Worm (Caenorhabditis elegans) whole organism, mixed stage, embryonic: ENCODE data around the gene T04F8.2.
A peak's percentile ranks its signal among the peaks of the same experiment; 100 is the strongest.

Experiments
- bed-3 ChIP-seq: fragments of 200-800 bp; sonication (Bioruptor generic); optimal IDR thresholded peaks from 3 replicates; lab custom pipeline; 2018; ENCODE audit warnings: mild to moderate bottlenecking, missing genetic modification characterization, moderate library complexity, missing compliant biosample characterization
- blmp-1 ChIP-seq: fragments of 150-350 bp; optimal IDR thresholded peaks from 2 replicates; lab custom pipeline; 2014; ENCODE audit warnings: missing biosample characterization, missing genetic modification characterization
- ceh-43 ChIP-seq: fragments of 200-800 bp; sonication (Bioruptor generic); optimal IDR thresholded peaks from 2 replicates; lab custom pipeline; 2018; ENCODE audit warnings: mild to moderate bottlenecking, missing genetic modification characterization, moderate library complexity, missing compliant biosample characterization
- ces-1 ChIP-seq: fragments of 150-350 bp; optimal IDR thresholded peaks from 2 replicates; lab custom pipeline; 2014; ENCODE audit warnings: missing biosample characterization, missing genetic modification reagents, missing genetic modification characterization
- cnd-1 ChIP-seq: fragments of 200-800 bp; sonication (Bioruptor generic); optimal IDR thresholded peaks from 2 replicates; lab custom pipeline; 2018; ENCODE audit warnings: mild to moderate bottlenecking, missing genetic modification characterization, missing compliant biosample characterization
- elt-1 ChIP-seq: sonication (generic microtip); optimal IDR thresholded peaks from 2 replicates; lab custom pipeline; 2017; ENCODE audit warnings: missing genetic modification characterization, mild to moderate bottlenecking, missing compliant biosample characterization, antibody characterized with exemption, moderate library complexity, borderline replicate concordance; ENCODE audit not compliant: insufficient read depth
- elt-3 ChIP-seq: fragments of 150-350 bp; optimal IDR thresholded peaks from 2 replicates; lab custom pipeline; 2014; ENCODE audit warnings: missing biosample characterization, missing genetic modification characterization
- flh-1 ChIP-seq: fragments of 200-800 bp; sonication (Bioruptor generic); optimal IDR thresholded peaks from 2 replicates; lab custom pipeline; 2018; ENCODE audit warnings: mild to moderate bottlenecking, missing genetic modification characterization, moderate library complexity, missing compliant biosample characterization
- ham-2 ChIP-seq: fragments of 200-800 bp; sonication (Bioruptor generic); optimal IDR thresholded peaks from 2 replicates; lab custom pipeline; 2018; ENCODE audit warnings: mild to moderate bottlenecking, missing genetic modification characterization, missing compliant biosample characterization
- hlh-1 ChIP-seq: fragments of 150-350 bp; optimal IDR thresholded peaks from 2 replicates; lab custom pipeline; 2014; ENCODE audit warnings: missing biosample characterization, missing genetic modification reagents, missing genetic modification characterization
- lin-13 ChIP-seq: fragments of 150-350 bp; optimal IDR thresholded peaks from 2 replicates; lab custom pipeline; 2014; ENCODE audit warnings: missing biosample characterization, missing genetic modification characterization
- lsy-2 ChIP-seq: fragments of 150-350 bp; optimal IDR thresholded peaks from 2 replicates; lab custom pipeline; 2014; ENCODE audit warnings: missing biosample characterization, missing genetic modification characterization
- mep-1 ChIP-seq: fragments of 150-350 bp; optimal IDR thresholded peaks from 2 replicates; lab custom pipeline; 2017; ENCODE audit warnings: missing biosample characterization, missing genetic modification reagents, missing genetic modification characterization, inconsistent platforms
- mls-2 ChIP-seq: sonication (generic microtip); optimal IDR thresholded peaks from 2 replicates; lab custom pipeline; 2016; ENCODE audit warnings: mild to moderate bottlenecking, missing genetic modification characterization, moderate library complexity, missing compliant biosample characterization
- nhr-12 ChIP-seq: fragments of 150-350 bp; optimal IDR thresholded peaks from 2 replicates; lab custom pipeline; 2014; ENCODE audit warnings: missing biosample characterization, missing genetic modification characterization
- nhr-2 ChIP-seq: fragments of 150-350 bp; optimal IDR thresholded peaks from 2 replicates; lab custom pipeline; 2014; ENCODE audit warnings: missing biosample characterization, missing genetic modification characterization
- nhr-237 ChIP-seq: fragments of 150-350 bp; optimal IDR thresholded peaks from 2 replicates; lab custom pipeline; 2014; ENCODE audit warnings: missing biosample characterization, missing genetic modification characterization
- nhr-28 ChIP-seq: fragments of 150-350 bp; optimal IDR thresholded peaks from 2 replicates; lab custom pipeline; 2014; ENCODE audit warnings: missing biosample characterization, missing genetic modification characterization
- nhr-76 ChIP-seq: sonication (generic microtip); optimal IDR thresholded peaks from 2 replicates; lab custom pipeline; 2017; ENCODE audit warnings: missing biosample characterization, missing genetic modification characterization
- pha-4 ChIP-seq: fragments of 150-350 bp; optimal IDR thresholded peaks from 2 replicates; lab custom pipeline; 2018; ENCODE audit warnings: missing biosample characterization, missing genetic modification reagents, missing genetic modification characterization
- sem-2 ChIP-seq: fragments of 200-800 bp; sonication (Bioruptor generic); optimal IDR thresholded peaks from 2 replicates; lab custom pipeline; 2018; ENCODE audit warnings: mild to moderate bottlenecking, missing genetic modification characterization, missing compliant biosample characterization
- snpc-4 ChIP-seq: fragments of 150-350 bp; optimal IDR thresholded peaks from 2 replicates; lab custom pipeline; 2014; ENCODE audit warnings: missing biosample characterization, missing genetic modification characterization
- sptf-1 ChIP-seq: sonication (generic microtip); optimal IDR thresholded peaks from 2 replicates; lab custom pipeline; 2017; ENCODE audit warnings: mild to moderate bottlenecking, missing genetic modification characterization, moderate library complexity, missing compliant biosample characterization
- unc-120 ChIP-seq: sonication (generic microtip); optimal IDR thresholded peaks from 2 replicates; lab custom pipeline; 2017; ENCODE audit warnings: missing genetic modification characterization, missing compliant biosample characterization; ENCODE audit not compliant: poor library complexity, severe bottlenecking
- unc-39 ChIP-seq: fragments of 150-350 bp; optimal IDR thresholded peaks from 2 replicates; lab custom pipeline; 2014; ENCODE audit warnings: missing biosample characterization, missing genetic modification characterization
- ztf-11 ChIP-seq: fragments of 150-350 bp; optimal IDR thresholded peaks from 2 replicates; lab custom pipeline; 2014; ENCODE audit warnings: missing biosample characterization, missing genetic modification characterization

T04F8.2 gene

DNA sequence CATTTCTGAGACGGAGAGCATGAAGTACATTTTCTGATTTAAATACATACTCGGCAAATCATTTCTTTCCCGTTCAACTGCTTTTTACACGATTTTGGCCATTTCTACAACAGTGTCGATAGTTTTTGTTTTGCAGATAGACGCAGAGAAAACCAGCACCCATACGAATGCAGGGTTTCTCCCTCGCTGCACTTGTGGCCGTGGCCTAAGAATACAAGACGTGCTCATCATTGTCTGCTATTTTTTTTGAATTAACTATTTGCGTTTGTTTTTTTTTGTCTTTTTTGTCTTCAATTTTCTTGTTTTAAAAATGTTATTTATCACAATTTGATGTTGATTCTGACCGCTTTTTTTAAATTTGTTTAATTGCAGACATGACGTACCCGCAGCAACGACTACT, 36.7 kb upstream of the T04F8.2 start, which contains the start of gene smcl-1:
smcl-1 (plus strand) TSS at position 373 of the 400 bp plus-strand sequence.
- TF ChIP-seq hlh-1 (tag; lab: Kevin White, UChicago): peak; percentile 34
- no peak for TF ChIP-seq bed-3 (GFP tag; lab: Kevin White, UChicago)
- TF ChIP-seq nhr-2 (tag; lab: Kevin White, UChicago): peak; percentile 5
- TF ChIP-seq pha-4: no peak
- TF ChIP-seq elt-1 (tag; lab: Kevin White, UChicago): no peak
- TF ChIP-seq mep-1 (tag; lab: Kevin White, UChicago): peak; percentile 34

DNA sequence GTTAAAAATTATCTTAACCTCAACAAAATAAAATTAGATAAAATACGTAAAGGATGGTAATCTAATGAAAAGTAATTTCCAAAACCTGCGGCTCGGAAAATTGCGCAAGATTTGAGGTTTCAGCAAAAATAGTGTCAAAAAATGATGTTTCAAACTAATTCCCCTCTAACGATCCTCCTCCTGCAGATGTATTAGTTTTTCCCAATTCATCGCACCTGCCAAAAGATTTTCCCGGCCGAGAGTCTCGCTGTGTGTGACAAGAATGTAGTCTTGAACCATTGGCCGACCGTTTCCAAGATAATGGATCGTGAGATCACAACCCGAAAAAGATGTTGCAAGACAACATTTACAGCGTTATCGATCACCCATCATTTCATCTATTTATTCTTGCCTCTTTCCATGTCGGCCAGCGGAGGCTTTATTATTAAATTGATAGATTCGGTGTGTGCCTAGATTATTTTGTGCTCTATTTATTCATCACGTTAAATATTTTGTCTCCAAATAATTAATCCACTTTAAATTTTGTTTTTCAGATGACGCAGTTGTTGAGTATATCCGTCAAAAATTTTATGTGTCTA, 33.7 kb upstream of the T04F8.2 start, which contains the start of the genes C44C10.10 and C44C10.5:
C44C10.10 (plus strand) TSS at position 301 of the 578 bp plus-strand sequence.
C44C10.5 (plus strand) TSS at position 528 of the 578 bp plus-strand sequence.
- TF ChIP-seq elt-1 (tag; lab: Kevin White, UChicago) (peak; percentile 30), unc-39 (tag; lab: Kevin White, UChicago) (no peak), ces-1 (GFP tag; lab: Kevin White, UChicago) (no peak), blmp-1 (tag; lab: Kevin White, UChicago) (no peak), lsy-2 (tag; lab: Kevin White, UChicago) (no peak), flh-1 (GFP tag; lab: Kevin White, UChicago) (no peak)

DNA sequence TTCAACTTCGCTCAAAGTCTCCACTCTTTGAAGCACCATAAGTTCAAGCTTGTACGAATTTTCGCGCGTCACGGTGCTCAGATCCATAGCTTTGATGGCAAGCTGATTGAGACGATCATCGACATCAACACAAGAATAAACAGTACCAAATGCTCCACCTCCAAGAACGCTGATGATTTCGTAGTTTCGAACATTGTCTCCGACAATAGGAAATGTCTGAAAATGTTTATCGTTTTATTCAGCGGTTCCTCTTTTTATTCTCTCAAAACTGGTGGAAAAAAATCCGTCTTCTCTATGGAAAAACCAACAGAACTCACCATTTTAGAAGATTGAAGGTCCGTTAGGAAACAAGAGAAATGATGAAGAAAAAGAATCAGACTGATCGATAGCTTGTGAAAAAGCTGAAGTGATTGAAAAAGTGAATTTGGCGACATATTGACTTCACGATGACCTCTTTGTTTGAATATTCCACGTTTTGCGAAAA, 31.5 kb upstream of the T04F8.2 start, which contains the start of gene C44C10.7:
C44C10.7 (minus strand) TSS at position 434 of the 484 bp plus-strand sequence.
- TF ChIP-seq ces-1 (GFP tag; lab: Kevin White, UChicago) (no peak), nhr-237 (no peak), ztf-11 (tag; lab: Kevin White, UChicago) (no peak), elt-3 (tag; lab: Kevin White, UChicago) (no peak), nhr-12 (tag; lab: Kevin White, UChicago) (no peak), lsy-2 (tag; lab: Kevin White, UChicago) (no peak), cnd-1 (tag; lab: Kevin White, UChicago) (no peak), unc-39 (tag; lab: Kevin White, UChicago) (no peak), nhr-28 (no peak), nhr-2 (tag; lab: Kevin White, UChicago) (no peak), sptf-1 (tag; lab: Kevin White, UChicago) (no peak), ceh-43 (GFP tag; lab: Kevin White, UChicago) (no peak), elt-1 (tag; lab: Kevin White, UChicago) (no peak), bed-3 (GFP tag; lab: Kevin White, UChicago) (no peak), mep-1 (tag; lab: Kevin White, UChicago) (no peak), snpc-4 (tag; lab: Kevin White, UChicago) (no peak), blmp-1 (tag; lab: Kevin White, UChicago) (no peak), mls-2 (no peak), unc-120 (tag; lab: Kevin White, UChicago) (no peak), sem-2 (no peak)
- TF ChIP-seq, all 35 proteins: peak for 0

DNA sequence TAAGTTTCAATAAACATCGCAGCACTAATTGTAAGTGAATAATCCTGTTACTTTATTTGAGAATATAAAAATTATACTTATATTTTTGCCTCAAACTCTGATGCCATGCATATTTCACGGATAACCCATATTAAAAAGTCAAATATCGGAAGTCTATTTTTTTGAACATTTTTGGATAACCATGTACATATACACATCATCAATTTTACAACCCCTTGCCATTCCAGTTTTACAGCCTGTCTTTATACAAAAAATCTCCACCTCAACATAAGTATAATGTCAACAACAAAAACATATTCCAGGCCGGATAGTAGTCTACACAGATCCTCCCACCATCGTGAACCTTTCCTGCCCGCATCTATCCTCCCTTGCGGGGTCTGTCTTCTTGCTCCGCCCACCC, 27.9 kb upstream of the T04F8.2 start, which contains the start of gene hnd-1:
hnd-1 (plus strand) TSS at position 301 of the 400 bp plus-strand sequence.
- TF ChIP-seq ces-1 (GFP tag; lab: Kevin White, UChicago): no peak
- no peak for TF ChIP-seq nhr-2 (tag; lab: Kevin White, UChicago)
- no peak for TF ChIP-seq ham-2 (GFP tag; lab: Kevin White, UChicago)
- TF ChIP-seq hlh-1 (tag; lab: Kevin White, UChicago): no peak
- no peak for TF ChIP-seq snpc-4 (tag; lab: Kevin White, UChicago)
- TF ChIP-seq sem-2: no peak
- TF ChIP-seq unc-39 (tag; lab: Kevin White, UChicago): no peak
- TF ChIP-seq nhr-76 (tag; lab: Kevin White, UChicago): no peak
- TF ChIP-seq lin-13 (tag; lab: Kevin White, UChicago): no peak

DNA sequence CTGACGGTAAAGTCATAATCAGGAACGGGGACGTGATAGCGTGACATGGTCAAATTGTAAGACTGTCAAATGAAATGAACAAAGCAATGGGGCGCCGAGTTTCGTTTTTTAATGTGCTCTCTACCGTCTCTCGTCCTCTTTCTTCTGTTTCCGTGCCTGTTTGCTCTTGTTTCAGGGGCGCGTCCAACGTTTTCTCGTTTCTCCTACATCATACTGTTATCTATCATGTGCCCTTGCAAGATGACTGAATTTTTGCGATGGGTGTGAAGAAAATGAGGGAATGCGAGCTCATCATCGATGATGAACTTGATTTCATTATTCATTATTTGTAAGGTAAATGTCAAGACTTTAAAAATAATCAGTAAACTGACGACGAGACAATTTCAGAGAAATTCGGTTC, 24.5 kb upstream of the T04F8.2 start, which contains the start of gene T04F8.7:
T04F8.7 (minus strand) TSS at position 130 of the 400 bp plus-strand sequence.
- no peak for TF ChIP-seq unc-39 (tag; lab: Kevin White, UChicago)
- TF ChIP-seq sptf-1 (tag; lab: Kevin White, UChicago): no peak
